Fruit fly (Drosophila melanogaster) whole organism, embryonic: ENCODE data around the gene CG34135.

ENCODE experiments used
- Antp ChIP-seq: fragments of 200-800 bp; sonication (Bioruptor generic); optimal IDR thresholded peaks from 3 replicates; lab custom pipeline; 2016; ENCODE audit warnings: missing biosample characterization, missing genetic modification characterization
- Bdp1 ChIP-seq: fragments of 200-800 bp; sonication (Bioruptor generic); optimal IDR thresholded peaks from 3 replicates; lab custom pipeline; 2016; ENCODE audit warnings: missing biosample characterization, missing genetic modification characterization
- CG12391 ChIP-seq: fragments of 200-800 bp; sonication (Bioruptor generic); optimal IDR thresholded peaks from 3 replicates; lab custom pipeline; 2018; ENCODE audit warnings: missing biosample characterization, mild to moderate bottlenecking, missing genetic modification characterization, moderate library complexity
- CG14710 ChIP-seq: fragments of 200-800 bp; sonication (Bioruptor generic); optimal IDR thresholded peaks from 3 replicates; lab custom pipeline; 2019; ENCODE audit warnings: missing biosample characterization, mild to moderate bottlenecking, missing genetic modification characterization, moderate library complexity
- CG15601 ChIP-seq: fragments of 200-800 bp; sonication (Bioruptor generic); optimal IDR thresholded peaks from 3 replicates; lab custom pipeline; 2019; ENCODE audit warnings: missing biosample characterization, mild to moderate bottlenecking, missing genetic modification characterization, moderate library complexity
- CG1603 ChIP-seq: fragments of 200-800 bp; sonication (Bioruptor generic); optimal IDR thresholded peaks from 2 replicates; lab custom pipeline; 2019; ENCODE audit warnings: missing biosample characterization, mild to moderate bottlenecking, missing genetic modification characterization, moderate library complexity
- CG16863 ChIP-seq: fragments of 200-800 bp; sonication (Bioruptor generic); optimal IDR thresholded peaks from 3 replicates; lab custom pipeline; 2016; ENCODE audit warnings: missing biosample characterization, missing genetic modification characterization
- CG17186 ChIP-seq: fragments of 200-800 bp; sonication (Bioruptor generic); optimal IDR thresholded peaks from 3 replicates; lab custom pipeline; 2017; ENCODE audit warnings: missing biosample characterization, missing genetic modification reagents, missing genetic modification characterization
- CG17359 ChIP-seq: fragments of 200-800 bp; sonication (Bioruptor generic); optimal IDR thresholded peaks from 3 replicates; lab custom pipeline; 2018; ENCODE audit warnings: missing biosample characterization, mild to moderate bottlenecking, missing genetic modification characterization, moderate library complexity
- CG17385 ChIP-seq: fragments of 200-800 bp; sonication (Bioruptor generic); optimal IDR thresholded peaks from 3 replicates; lab custom pipeline; 2018; ENCODE audit warnings: missing biosample characterization, mild to moderate bottlenecking, missing genetic modification characterization
- CG18262 ChIP-seq: fragments of 200-800 bp; optimal IDR thresholded peaks from 3 replicates; lab custom pipeline; 2019; ENCODE audit warnings: missing biosample characterization, mild to moderate bottlenecking, missing genetic modification characterization, moderate library complexity
- CG18619 ChIP-seq: fragments of 200-800 bp; sonication (Bioruptor generic); optimal IDR thresholded peaks from 3 replicates; lab custom pipeline; 2017; ENCODE audit warnings: missing biosample characterization, mild to moderate bottlenecking, missing genetic modification characterization
- CG2120 ChIP-seq: fragments of 200-800 bp; sonication (Bioruptor generic); optimal IDR thresholded peaks from 3 replicates; lab custom pipeline; 2016; ENCODE audit warnings: missing biosample characterization, missing genetic modification characterization
- CG31441 ChIP-seq: fragments of 200-800 bp; sonication (Bioruptor generic); IDR thresholded peaks from 2 replicates; pipeline ENCODE4 v1.3.6; 2022; ENCODE audit warnings: missing biosample characterization, missing genetic modification characterization
- CG32767 ChIP-seq: fragments of 200-800 bp; sonication (Bioruptor generic); IDR thresholded peaks from 2 replicates; pipeline ENCODE4 v1.3.6; 2022; ENCODE audit warnings: missing biosample characterization, missing genetic modification characterization
- CG34422 ChIP-seq: fragments of 200-800 bp; sonication (Bioruptor generic); IDR thresholded peaks from 3 replicates; pipeline ENCODE4 v1.3.6; 2022; ENCODE audit warnings: missing biosample characterization, missing genetic modification characterization
- CG4328 ChIP-seq: fragments of 200-800 bp; sonication (Bioruptor generic); optimal IDR thresholded peaks from 3 replicates; lab custom pipeline; 2017; ENCODE audit warnings: missing biosample characterization, missing genetic modification reagents, missing genetic modification characterization
- CG4617 ChIP-seq: fragments of 200-800 bp; sonication (Bioruptor generic); optimal IDR thresholded peaks from 3 replicates; lab custom pipeline; 2016; ENCODE audit warnings: missing biosample characterization, missing genetic modification characterization, borderline replicate concordance
- CG5245 ChIP-seq: fragments of 200-800 bp; sonication (Bioruptor generic); optimal IDR thresholded peaks from 3 replicates; lab custom pipeline; 2016; ENCODE audit warnings: missing biosample characterization, missing genetic modification characterization
- CG6765 ChIP-seq: fragments of 200-800 bp; sonication (Bioruptor generic); optimal IDR thresholded peaks from 3 replicates; lab custom pipeline; 2017; ENCODE audit warnings: missing biosample characterization, mild to moderate bottlenecking, missing genetic modification characterization
- CG7357 ChIP-seq: fragments of 200-800 bp; sonication (Bioruptor generic); IDR thresholded peaks from 3 replicates; pipeline ENCODE4 v1.3.6; 2022; ENCODE audit warnings: missing biosample characterization, missing genetic modification characterization
- CG7786 ChIP-seq: fragments of 200-800 bp; sonication (Bioruptor generic); optimal IDR thresholded peaks from 2 replicates; lab custom pipeline; 2016; ENCODE audit warnings: missing biosample characterization, missing genetic modification characterization
- CG7839 ChIP-seq: fragments of 200-800 bp; sonication (Bioruptor generic); optimal IDR thresholded peaks from 3 replicates; lab custom pipeline; 2018; ENCODE audit warnings: missing biosample characterization, mild to moderate bottlenecking, missing genetic modification characterization, moderate library complexity
- CG8290 ChIP-seq, 3 experiments: fragments of 200-800 bp; sonication (Bioruptor generic); optimal IDR thresholded peaks; 2 replicates each; lab custom pipeline; 2016 to 2019; ENCODE audit warnings: missing biosample characterization in 3 of 3, missing genetic modification characterization in 3 of 3, mild to moderate bottlenecking in 2 of 3, moderate library complexity in 1 of 3
- Chrac-16 ChIP-seq: fragments of 200-800 bp; sonication (Bioruptor generic); optimal IDR thresholded peaks from 3 replicates; lab custom pipeline; 2016; ENCODE audit warnings: missing biosample characterization, missing genetic modification characterization
- CrebB ChIP-seq: fragments of 200-800 bp; sonication (Bioruptor generic); optimal IDR thresholded peaks from 3 replicates; lab custom pipeline; 2018; ENCODE audit warnings: missing biosample characterization, mild to moderate bottlenecking, missing genetic modification characterization
- Deaf1 ChIP-seq: fragments of 200-800 bp; optimal IDR thresholded peaks from 3 replicates; lab custom pipeline; 2019; ENCODE audit warnings: missing biosample characterization, mild to moderate bottlenecking, missing genetic modification characterization, moderate library complexity
- Hey ChIP-seq: fragments of 200-800 bp; sonication (Bioruptor generic); optimal IDR thresholded peaks from 3 replicates; lab custom pipeline; 2018; ENCODE audit warnings: missing biosample characterization, mild to moderate bottlenecking, missing genetic modification characterization
- NK7.1 ChIP-seq: fragments of 200-800 bp; sonication (Bioruptor generic); optimal IDR thresholded peaks from 3 replicates; lab custom pipeline; 2016; ENCODE audit warnings: missing biosample characterization, missing genetic modification characterization
- Rfx ChIP-seq: fragments of 200-800 bp; sonication (Bioruptor generic); IDR thresholded peaks from 2 replicates; pipeline ENCODE4 v1.3.6; 2022; ENCODE audit warnings: missing biosample characterization, missing genetic modification characterization
- Trl ChIP-seq, 3 experiments: fragments of >200 bp in 2 of 3; fragments of 200-800 bp in 1 of 3; sonication (Bioruptor generic) in 1 of 3; optimal IDR thresholded peaks; 2 replicates in 1 of 3; 3 replicates in 2 of 3; lab custom pipeline; 2016 to 2017; ENCODE audit warnings: missing biosample characterization in 1 of 3, missing genetic modification characterization in 1 of 3
- Vsx1 ChIP-seq: fragments of 200-800 bp; sonication (Bioruptor generic); optimal IDR thresholded peaks from 2 replicates; lab custom pipeline; 2017; ENCODE audit warnings: missing biosample characterization, mild to moderate bottlenecking, missing genetic modification characterization, missing genetic modification reagents
- chif ChIP-seq, 2 experiments: fragments of 200-800 bp; sonication (Bioruptor generic); optimal IDR thresholded peaks; 3 replicates each; lab custom pipeline; 2016; ENCODE audit warnings: missing biosample characterization in 2 of 2, missing genetic modification characterization in 2 of 2
- chm ChIP-seq: fragments of 200-800 bp; sonication (Bioruptor generic); IDR thresholded peaks from 2 replicates; pipeline ENCODE4 v1.3.6; 2022; ENCODE audit warnings: missing biosample characterization, missing genetic modification characterization
- cwo ChIP-seq: fragments of 200-800 bp; sonication (Bioruptor generic); optimal IDR thresholded peaks from 3 replicates; lab custom pipeline; 2017; ENCODE audit warnings: missing biosample characterization, missing genetic modification characterization, mild to moderate bottlenecking, moderate library complexity, missing genetic modification reagents
- dysf ChIP-seq: fragments of 200-800 bp; sonication (Bioruptor generic); IDR thresholded peaks from 3 replicates; pipeline ENCODE4 v1.3.6; 2022; ENCODE audit warnings: missing biosample characterization, missing genetic modification characterization
- esg ChIP-seq: fragments of 200-800 bp; sonication (Bioruptor generic); conservative IDR thresholded peaks from 2 replicates; pipeline ENCODE4 v1.3.6; 2022; ENCODE audit warnings: missing biosample characterization, missing genetic modification characterization
- eve ChIP-seq, 2 experiments: fragments of >200 bp; optimal IDR thresholded peaks; 2 replicates each; lab custom pipeline; 2017; ENCODE audit warnings: missing biosample characterization in 2 of 2, missing genetic modification characterization in 2 of 2
- ewg ChIP-seq: fragments of 200-800 bp; sonication (Bioruptor generic); optimal IDR thresholded peaks from 3 replicates; lab custom pipeline; 2017; ENCODE audit warnings: mild to moderate bottlenecking, missing biosample characterization, missing genetic modification reagents, missing genetic modification characterization
- fd96Cb ChIP-seq: fragments of 200-800 bp; sonication (Bioruptor generic); optimal IDR thresholded peaks from 2 replicates; lab custom pipeline; 2018; ENCODE audit warnings: missing biosample characterization, mild to moderate bottlenecking, missing genetic modification characterization, moderate library complexity
- ken ChIP-seq: fragments of 200-800 bp; sonication (Bioruptor generic); IDR thresholded peaks from 3 replicates; pipeline ENCODE4 v1.3.6; 2022; ENCODE audit warnings: missing biosample characterization, missing genetic modification characterization
- lab ChIP-seq: fragments of 200-800 bp; sonication (Bioruptor generic); optimal IDR thresholded peaks from 3 replicates; lab custom pipeline; 2017; ENCODE audit warnings: missing biosample characterization, missing genetic modification characterization, mild to moderate bottlenecking, moderate library complexity, missing genetic modification reagents
- luna ChIP-seq: fragments of 200-800 bp; sonication (Bioruptor generic); optimal IDR thresholded peaks from 2 replicates; lab custom pipeline; 2016; ENCODE audit warnings: missing biosample characterization, missing genetic modification characterization
- otp ChIP-seq: fragments of 200-800 bp; sonication (Bioruptor generic); IDR thresholded peaks from 3 replicates; pipeline ENCODE4, ENCODE4 v1.3.6; 2022; ENCODE audit warnings: missing biosample characterization, missing genetic modification characterization
- pan ChIP-seq, 4 experiments: fragments of >200 bp in 3 of 4; fragments of 200-800 bp in 1 of 4; sonication (Bioruptor generic) in 1 of 4; optimal IDR thresholded peaks in 3 of 4; IDR thresholded peaks in 1 of 4; 2 replicates each; pipeline versions ENCODE4 v1.3.6 to Lab custom; 2017 to 2022; ENCODE audit warnings: missing biosample characterization in 2 of 4, missing genetic modification characterization in 2 of 4, mixed read lengths in 1 of 4
- sens ChIP-seq: fragments of 200-800 bp; sonication (Bioruptor generic); peaks from one replicate; lab custom pipeline; 2016; ENCODE audit warnings: missing biosample characterization, missing genetic modification characterization
- stwl ChIP-seq: fragments of 200-800 bp; sonication (Bioruptor generic); optimal IDR thresholded peaks from 3 replicates; lab custom pipeline; 2018; ENCODE audit warnings: missing biosample characterization, mild to moderate bottlenecking, missing genetic modification characterization, moderate library complexity
- tgo ChIP-seq: fragments of 200-800 bp; sonication (Bioruptor generic); IDR thresholded peaks from 3 replicates; pipeline ENCODE4 v1.3.6; 2022; ENCODE audit warnings: missing biosample characterization, missing genetic modification characterization
- yki ChIP-seq: fragments of >200 bp; optimal IDR thresholded peaks from 3 replicates; lab custom pipeline; 2018

The CG34135 gene

DNA sequence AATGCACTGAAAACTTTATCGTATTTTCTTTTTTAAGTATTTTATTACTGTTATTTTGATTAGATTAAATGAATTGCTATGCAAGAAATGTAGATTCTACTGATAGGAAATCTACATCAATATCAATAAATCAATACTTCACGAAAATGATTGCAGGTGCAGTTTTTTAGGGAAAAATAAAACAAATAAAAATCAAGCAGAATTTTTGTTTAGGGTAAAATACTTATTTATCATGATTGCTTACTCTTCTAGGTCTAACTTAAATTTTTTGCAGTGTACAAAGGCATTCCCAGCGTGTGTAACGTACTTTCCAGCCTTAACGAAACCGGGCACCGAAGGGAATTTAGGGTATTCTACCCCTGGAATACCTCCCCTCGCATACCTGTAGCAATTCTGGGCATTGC is 40.5 kb upstream of the CG34135 start (continued):
- TF ChIP-seq ewg (GFP tag; lab: Kevin White, UChicago) = peak; percentile 39
- TF ChIP-seq Chrac-16 (GFP tag; lab: Kevin White, UChicago) = peak; percentile 83
- TF ChIP-seq stwl = peak; percentile 61
- peak; percentile 48; the same call in 1 of the 2 replicates for TF ChIP-seq esg (GFP tag; lab: Robert Waterston, UW)
- peak; percentile 62; the same call in 1 of the 3 replicates for TF ChIP-seq CG34422 (GFP tag; lab: Robert Waterston, UW)
- peak; percentile 76 for TF ChIP-seq fd96Cb (tag; lab: Kevin White, UChicago)
- peak; percentile 57; the same call in 1 of the 3 replicates for TF ChIP-seq CG7357 (GFP tag; lab: Robert Waterston, UW)
- TF ChIP-seq luna (GFP tag; lab: Kevin White, UChicago) = no peak
- peak; percentile 97 for TF ChIP-seq sens
- peak; percentile 37 for TF ChIP-seq Antp (GFP tag; lab: Kevin White, UChicago)
- no peak for TF ChIP-seq CG17186 (GFP tag; lab: Kevin White, UChicago)
- TF ChIP-seq CG8290 (GFP tag; optimal IDR thresholded peaks at IDR 0.05; lab: Kevin White, UChicago) = peak; percentile 52
- peak in 1 of 2 experiments; percentile 60 for TF ChIP-seq CG8290 (tag; optimal IDR thresholded peaks at IDR 0.05; lab: Kevin White, UChicago)
- TF ChIP-seq pan (optimal IDR thresholded peaks at IDR 0.05; lab: Kevin White, UChicago) = no peak
- TF ChIP-seq pan (GFP tag; optimal IDR thresholded peaks at IDR 0.05 in 1 of 2, IDR thresholded peaks at IDR 0.05 in 1 of 2) = peak in 1 of 2 experiments; percentile 67
- peak; percentile 63 for TF ChIP-seq CG1603 (tag; lab: Kevin White, UChicago)
- TF ChIP-seq CG4617 (GFP tag; lab: Kevin White, UChicago) = peak; percentile 17
- peak; percentile 95 for TF ChIP-seq CG14710 (tag; lab: Kevin White, UChicago)
- TF ChIP-seq CG4328 (GFP tag; lab: Kevin White, UChicago) = peak; percentile 49
- peak; percentile 35; the same call in 2 of the 3 replicates for TF ChIP-seq tgo (GFP tag; lab: Robert Waterston, UW)
- TF ChIP-seq CG18619 (GFP tag; lab: Kevin White, UChicago) = peak; percentile 63
- TF ChIP-seq ken (GFP tag; lab: Robert Waterston, UW) = no peak
- TF ChIP-seq Bdp1 (GFP tag; lab: Kevin White, UChicago) = peak; percentile 5
- peak; percentile 8 for TF ChIP-seq cwo (GFP tag; lab: Kevin White, UChicago)
- TF ChIP-seq Hey (tag; lab: Kevin White, UChicago) = no peak
- TF ChIP-seq Vsx1 (GFP tag; lab: Kevin White, UChicago) = peak; percentile 37
- peak; percentile 90 for TF ChIP-seq CG12391
- no peak for TF ChIP-seq Trl (optimal IDR thresholded peaks at IDR 0.05; lab: Kevin White, UChicago)
- peak; percentile 17 for TF ChIP-seq Trl (GFP tag; optimal IDR thresholded peaks at IDR 0.05; lab: Kevin White, UChicago)
- peak; percentile 61 for TF ChIP-seq CG16863 (GFP tag; lab: Kevin White, UChicago)
- peak; percentile 96 for TF ChIP-seq CG18262 (tag; lab: Kevin White, UChicago)
- peak; percentile 66 for TF ChIP-seq CG17359 (tag; lab: Kevin White, UChicago)
- TF ChIP-seq CG7839 (tag; lab: Kevin White, UChicago) = peak; percentile 80
- TF ChIP-seq otp (GFP tag; lab: Robert Waterston, UW) = peak; percentile 57; the same call in 1 of the 3 replicates
- peak; percentile 46 for TF ChIP-seq NK7.1 (GFP tag; lab: Kevin White, UChicago)
- TF ChIP-seq CG17385 (GFP tag; lab: Kevin White, UChicago) = peak; percentile 41
- TF ChIP-seq CG6765 (GFP tag; lab: Kevin White, UChicago) = peak; percentile 35
- no peak for TF ChIP-seq yki (lab: Kevin White, UChicago)
- TF ChIP-seq CG5245 (GFP tag; lab: Kevin White, UChicago) = peak; percentile 52
- peak; percentile 11 for TF ChIP-seq Deaf1
- peak; percentile 45 for TF ChIP-seq CG2120 (GFP tag; lab: Kevin White, UChicago)
- TF ChIP-seq eve (GFP tag; optimal IDR thresholded peaks at IDR 0.05; lab: Kevin White, UChicago) = peak in 1 of 2 experiments; percentile 71
- peak; percentile 54 for TF ChIP-seq lab
- TF ChIP-seq chm = no peak
- TF ChIP-seq CrebB (tag; lab: Kevin White, UChicago) = no peak
- TF ChIP-seq CG32767 (GFP tag; lab: Robert Waterston, UW) = 0 out of 2 replicates have a peak, but pooled peaks have one; percentile 34
- TF ChIP-seq CG31441 = peak; percentile 89
- TF ChIP-seq chif (GFP tag; optimal IDR thresholded peaks at IDR 0.05; lab: Kevin White, UChicago) = peak; percentile 58 to 79
- peak; percentile 45 for TF ChIP-seq CG7786 (GFP tag; lab: Kevin White, UChicago)
- TF ChIP-seq CG15601 (tag; lab: Kevin White, UChicago) = peak; percentile 73
- TF ChIP-seq Rfx (GFP tag; lab: Robert Waterston, UW) = 0 out of 2 replicates have a peak, but pooled peaks have one; percentile 8
- TF ChIP-seq dysf (GFP tag; lab: Robert Waterston, UW) = 0 out of 3 replicates have a peak, but pooled peaks have one; percentile 27
